Fruit fly (Drosophila melanogaster): Measurements from ENCODE around the gene CG5004.

CG5004 gene

dm6 chrX:17176542-17176941, 69.2 kb downstream of the CG5004 start (continued):
- TF ChIP-seq CG11762 (GFP tag; optimal IDR thresholded peaks at IDR 0.05; ENCODE audit: insufficient read depth) (no peak), Hr4 (GFP tag; optimal IDR thresholded peaks at IDR 0.05) (peak; percentile 62), CG6854 (GFP tag; optimal IDR thresholded peaks at IDR 0.05) (no peak), spab (GFP tag; optimal IDR thresholded peaks at IDR 0.05) (no peak), dac (GFP tag; optimal IDR thresholded peaks at IDR 0.05) (peak; percentile 28), Sox15 (GFP tag; optimal IDR thresholded peaks at IDR 0.05) (no peak), CG6792 (GFP tag; optimal IDR thresholded peaks at IDR 0.05) (no peak), lz (GFP tag; optimal IDR thresholded peaks at IDR 0.05) (peak; percentile 31), esn (GFP tag; optimal IDR thresholded peaks at IDR 0.05) (peak; percentile 18), Sox102F (GFP tag; optimal IDR thresholded peaks at IDR 0.05) (peak; percentile 13), OdsH (GFP tag; optimal IDR thresholded peaks at IDR 0.05) (peak; percentile 39), CG32006 (GFP tag; optimal IDR thresholded peaks at IDR 0.05) (peak; percentile 61)

- TF ChIP-seq CG3919 (GFP tag; optimal IDR thresholded peaks at IDR 0.05) = no peak
- TF ChIP-seq Hr38 (GFP tag; optimal IDR thresholded peaks at IDR 0.05) = no peak
- no peak for TF ChIP-seq achi (GFP tag; optimal IDR thresholded peaks at IDR 0.05)
- no peak for TF ChIP-seq Met (GFP tag; optimal IDR thresholded peaks at IDR 0.05)
- TF ChIP-seq CG6163 (GFP tag; IDR thresholded peaks at IDR 0.05) = peak; percentile 38; the same call in 2 of the 3 replicates
- no peak for TF ChIP-seq CG1621 (tag; optimal IDR thresholded peaks at IDR 0.05)
Observed at dm6 chrX:17177606-17178005, 70.2 kb downstream of the CG5004 start.

DNA sequence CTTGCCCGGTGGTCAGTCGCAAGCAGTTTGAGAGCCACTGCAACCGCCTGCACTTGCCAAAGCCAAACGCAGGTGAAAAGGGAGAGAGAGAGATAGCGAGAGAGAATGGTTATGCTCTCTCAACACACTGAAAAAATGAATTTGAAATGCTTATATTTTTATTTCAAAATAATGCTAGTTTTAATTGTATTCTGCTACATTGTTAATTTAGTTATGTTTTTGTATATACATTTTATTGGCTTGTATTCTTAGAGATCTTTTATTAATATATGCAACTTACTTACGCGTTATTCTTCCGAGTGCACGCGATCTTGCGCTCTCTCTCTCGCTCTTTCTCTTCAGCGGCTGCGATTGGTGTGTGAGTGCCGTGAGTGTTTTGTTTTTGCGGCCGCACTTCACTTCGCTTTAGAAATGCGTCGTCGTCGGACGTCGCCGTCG, 71.1 kb downstream of the CG5004 start:
- TF ChIP-seq lz (GFP tag; optimal IDR thresholded peaks at IDR 0.05) (peak; percentile 90), vri (GFP tag; optimal IDR thresholded peaks at IDR 0.05) (peak; percentile 31), Ets96B (tag; optimal IDR thresholded peaks at IDR 0.05) (peak; percentile 97), net (GFP tag; optimal IDR thresholded peaks at IDR 0.05) (peak; percentile 87), esn (GFP tag; optimal IDR thresholded peaks at IDR 0.05) (peak; percentile 13), CG8319 (GFP tag; optimal IDR thresholded peaks at IDR 0.05) (peak; percentile 97), Sox14 (GFP tag; optimal IDR thresholded peaks at IDR 0.05) (peak; percentile 37), CG11902 (GFP tag; optimal IDR thresholded peaks at IDR 0.05) (peak; percentile 95), CG31627 (GFP tag; optimal IDR thresholded peaks at IDR 0.05) (no peak), CG4318 (GFP tag; optimal IDR thresholded peaks at IDR 0.05) (peak; percentile 38), CG8119 (GFP tag; IDR thresholded peaks at IDR 0.05) (0 out of 3 replicates have a peak, but pooled peaks have one; percentile 15), Eip78C (GFP tag) (peak; percentile 100), CG34406 (GFP tag; optimal IDR thresholded peaks at IDR 0.05) (peak; percentile 85), Ets21C (GFP tag; optimal IDR thresholded peaks at IDR 0.05) (no peak), Met (GFP tag; optimal IDR thresholded peaks at IDR 0.05) (peak; percentile 42), CG15336 (GFP tag; IDR thresholded peaks at IDR 0.05) (peak; percentile 100), Gug (GFP tag; IDR thresholded peaks at IDR 0.05) (peak; percentile 99), Hr38 (GFP tag; optimal IDR thresholded peaks at IDR 0.05) (no peak), CG9139 (GFP tag; optimal IDR thresholded peaks at IDR 0.05) (peak; percentile 95), Hr39 (GFP tag; optimal IDR thresholded peaks at IDR 0.05) (no peak), topi (GFP tag; optimal IDR thresholded peaks at IDR 0.05) (peak; percentile 99), CG8632 (GFP tag; optimal IDR thresholded peaks at IDR 0.05) (peak; percentile 6), ss (GFP tag; optimal IDR thresholded peaks at IDR 0.05) (peak; percentile 98), CG3919 (GFP tag; optimal IDR thresholded peaks at IDR 0.05) (peak; percentile 98), spab (GFP tag; optimal IDR thresholded peaks at IDR 0.05) (peak; percentile 95), CG11294 (GFP tag; IDR thresholded peaks at IDR 0.05) (peak; percentile 98), Eip75B (GFP tag; optimal IDR thresholded peaks at IDR 0.05) (peak; percentile 98), CG10669 (GFP tag; optimal IDR thresholded peaks at IDR 0.05) (peak; percentile 97), CG7368 (GFP tag; optimal IDR thresholded peaks at IDR 0.05) (peak; percentile 98), CG6163 (GFP tag; IDR thresholded peaks at IDR 0.05) (peak; percentile 99), CG10631 (GFP tag; optimal IDR thresholded peaks at IDR 0.05) (peak; percentile 88), Eip93F (GFP tag; optimal IDR thresholded peaks at IDR 0.05) (peak; percentile 96), eg (GFP tag; IDR thresholded peaks at IDR 0.05) (peak; percentile 99), CG1621 (tag; optimal IDR thresholded peaks at IDR 0.05) (peak; percentile 84), pdm3 (GFP tag; optimal IDR thresholded peaks at IDR 0.05) (peak; percentile 27), fkh (GFP tag; optimal IDR thresholded peaks at IDR 0.05) (peak; percentile 69), CG6276 (GFP tag; optimal IDR thresholded peaks at IDR 0.05) (peak; percentile 97), cyc (GFP tag; optimal IDR thresholded peaks at IDR 0.05) (peak; percentile 98), CG32006 (GFP tag; optimal IDR thresholded peaks at IDR 0.05) (no peak), Sox102F (GFP tag; optimal IDR thresholded peaks at IDR 0.05) (no peak)

All from whole organism, prepupa.